Worm (Caenorhabditis elegans): ENCODE measurements around the gene F59A6.2.

DNA sequence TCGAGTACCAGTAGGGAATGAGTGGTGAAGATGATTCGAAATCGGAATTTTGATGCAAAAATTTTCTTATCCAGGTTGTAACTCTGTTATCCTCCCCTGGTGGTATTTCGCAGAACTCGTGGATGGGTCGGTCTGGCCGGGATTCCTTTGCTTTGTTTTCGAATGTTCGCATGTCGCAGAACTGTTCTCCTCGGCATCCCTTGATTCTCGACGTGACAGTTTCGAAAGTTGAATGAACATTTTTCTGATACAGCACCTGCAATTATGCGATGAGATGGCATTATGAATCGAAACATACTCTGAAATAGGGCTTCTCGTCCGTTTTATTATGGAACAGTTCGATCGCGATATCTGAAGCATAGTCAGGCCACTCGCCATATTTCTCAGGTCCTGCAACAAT, 41.8 kb downstream of the F59A6.2 start:
- TF ChIP-seq lsy-2 (tag; optimal IDR thresholded peaks at IDR 0.05) (no peak), gmeb-1 (tag; optimal IDR thresholded peaks at IDR 0.05) (no peak)
